Worm (Caenorhabditis elegans) whole organism, L1 larva: ENCODE data around the gene C28D4.18.

Source experiments
- C04F5.9 ChIP-seq: sonication (generic microtip); optimal IDR thresholded peaks from 2 replicates; lab custom pipeline; 2016; ENCODE audit warnings: missing genetic modification characterization, missing compliant biosample characterization
- C16A3.4 ChIP-seq: fragments of 150-350 bp; optimal IDR thresholded peaks from 2 replicates; lab custom pipeline; 2014; ENCODE audit warnings: missing biosample characterization, missing genetic modification characterization
- ama-1 ChIP-seq: fragments of 150-350 bp; optimal IDR thresholded peaks from 2 replicates; lab custom pipeline; 2014
- blmp-1 ChIP-seq: fragments of 150-350 bp; optimal IDR thresholded peaks from 2 replicates; lab custom pipeline; 2014; ENCODE audit warnings: missing biosample characterization, missing genetic modification characterization
- ceh-88 ChIP-seq: fragments of 200-800 bp; sonication (Bioruptor generic); IDR thresholded peaks from 2 replicates; pipeline ENCODE4 v1.3.6; 2022; ENCODE audit warnings: missing genetic modification characterization, missing compliant biosample characterization
- ceh-90 ChIP-seq: sonication (generic microtip); optimal IDR thresholded peaks from 2 replicates; lab custom pipeline; 2016; ENCODE audit warnings: missing genetic modification characterization, missing compliant biosample characterization
- efl-1 ChIP-seq, 4 experiments: fragments of 150-350 bp; optimal IDR thresholded peaks in 3 of 4; peaks in 1 of 4; 1 replicate in 1 of 4; 2 replicates in 3 of 4; lab custom pipeline; 2014; ENCODE audit warnings: missing biosample characterization in 2 of 4, missing genetic modification characterization in 2 of 4, missing genetic modification reagents in 2 of 4
- efl-3 ChIP-seq: fragments of 200-800 bp; sonication (Bioruptor generic); optimal IDR thresholded peaks from 2 replicates; lab custom pipeline; 2018; ENCODE audit warnings: mild to moderate bottlenecking, missing genetic modification characterization, missing compliant biosample characterization
- egl-13 ChIP-seq: sonication (generic microtip); optimal IDR thresholded peaks from 2 replicates; lab custom pipeline; 2016; ENCODE audit warnings: missing genotype, missing genetic modification reagents, missing genetic modification characterization, missing compliant biosample characterization
- egl-27 ChIP-seq, 2 experiments: fragments of 150-350 bp in 1 of 2; sonication (generic microtip); optimal IDR thresholded peaks; 3 replicates each; lab custom pipeline; 2017 to 2018; ENCODE audit warnings: missing biosample characterization in 2 of 2, missing genetic modification characterization in 2 of 2, missing genetic modification reagents in 2 of 2
- elt-3 ChIP-seq, 6 experiments: fragments of 150-350 bp in 1 of 6; sonication (generic microtip); optimal IDR thresholded peaks; 2 replicates each; lab custom pipeline; 2017 to 2018; ENCODE audit warnings: missing biosample characterization in 6 of 6, missing genetic modification characterization in 6 of 6, inconsistent platforms in 1 of 6
- ets-5 ChIP-seq: fragments of 200-800 bp; sonication (Bioruptor generic); IDR thresholded peaks from 2 replicates; pipeline ENCODE4 v1.3.6; 2022; ENCODE audit warnings: missing genetic modification characterization, missing compliant biosample characterization
- fkh-10 ChIP-seq: sonication (generic microtip); optimal IDR thresholded peaks from 2 replicates; lab custom pipeline; 2017; ENCODE audit warnings: missing biosample characterization, missing genetic modification reagents, missing genetic modification characterization
- fkh-4 ChIP-seq: sonication (generic microtip); optimal IDR thresholded peaks from 2 replicates; lab custom pipeline; 2016; ENCODE audit warnings: missing compliant biosample characterization, missing genetic modification characterization, borderline replicate concordance
- fkh-8 ChIP-seq: sonication (generic microtip); optimal IDR thresholded peaks from 2 replicates; lab custom pipeline; 2016; ENCODE audit warnings: mild to moderate bottlenecking, missing genetic modification characterization, missing compliant biosample characterization
- fos-1 ChIP-seq: fragments of 150-350 bp; optimal IDR thresholded peaks from 2 replicates; lab custom pipeline; 2014; ENCODE audit warnings: missing biosample characterization, missing genetic modification characterization
- hlh-4 ChIP-seq: sonication (generic microtip); optimal IDR thresholded peaks from 2 replicates; lab custom pipeline; 2016; ENCODE audit warnings: mild to moderate bottlenecking, missing genetic modification characterization, missing compliant biosample characterization
- hpl-2 ChIP-seq: fragments of 150-350 bp; optimal IDR thresholded peaks from 2 replicates; lab custom pipeline; 2014; ENCODE audit warnings: missing biosample characterization, missing genetic modification reagents, missing genetic modification characterization
- irx-1 ChIP-seq: sonication (generic microtip); optimal IDR thresholded peaks from 2 replicates; lab custom pipeline; 2016; ENCODE audit warnings: missing genetic modification characterization, missing compliant biosample characterization
- lin-14 ChIP-seq: fragments of 200-800 bp; sonication (Bioruptor generic); optimal IDR thresholded peaks from 2 replicates; lab custom pipeline; 2018; ENCODE audit warnings: mild to moderate bottlenecking, missing genetic modification characterization, moderate library complexity, missing compliant biosample characterization
- lin-35 ChIP-seq, 2 experiments: fragments of 150-350 bp; optimal IDR thresholded peaks; 2 replicates each; lab custom pipeline; 2014; ENCODE audit warnings: missing biosample characterization in 2 of 2, missing genetic modification characterization in 2 of 2, missing genetic modification reagents in 2 of 2
- lir-3 ChIP-seq: sonication (generic microtip); optimal IDR thresholded peaks from 2 replicates; lab custom pipeline; 2016; ENCODE audit warnings: mild to moderate bottlenecking, missing genetic modification characterization, moderate library complexity, missing compliant biosample characterization; ENCODE audit not compliant: poor library complexity
- lsy-2 ChIP-seq, 2 experiments: fragments of 150-350 bp; optimal IDR thresholded peaks; 2 replicates each; lab custom pipeline; 2014; ENCODE audit warnings: missing biosample characterization in 2 of 2, missing genetic modification characterization in 2 of 2
- mep-1 ChIP-seq: fragments of 150-350 bp; optimal IDR thresholded peaks from 2 replicates; lab custom pipeline; 2014; ENCODE audit warnings: missing biosample characterization, missing genetic modification characterization
- nhr-11 ChIP-seq: fragments of 150-350 bp; optimal IDR thresholded peaks from 2 replicates; lab custom pipeline; 2014; ENCODE audit warnings: missing biosample characterization, missing genetic modification characterization
- nhr-12 ChIP-seq: sonication (generic microtip); optimal IDR thresholded peaks from 2 replicates; lab custom pipeline; 2017; ENCODE audit warnings: missing biosample characterization, missing genetic modification characterization
- nhr-28 ChIP-seq: fragments of 150-350 bp; optimal IDR thresholded peaks from 2 replicates; lab custom pipeline; 2014; ENCODE audit warnings: missing biosample characterization, missing genetic modification characterization
- nhr-47 ChIP-seq: sonication (generic microtip); optimal IDR thresholded peaks from 2 replicates; lab custom pipeline; 2016; ENCODE audit warnings: mild to moderate bottlenecking, missing genetic modification characterization, moderate library complexity, missing compliant biosample characterization
- nhr-71 ChIP-seq: sonication (generic microtip); optimal IDR thresholded peaks from 2 replicates; lab custom pipeline; 2016; ENCODE audit warnings: mild to moderate bottlenecking, missing genetic modification characterization, moderate library complexity, missing compliant biosample characterization
- nhr-76 ChIP-seq: sonication (generic microtip); optimal IDR thresholded peaks from 2 replicates; lab custom pipeline; 2017; ENCODE audit warnings: missing biosample characterization, missing genetic modification characterization
- nhr-77 ChIP-seq: fragments of 150-350 bp; optimal IDR thresholded peaks from 2 replicates; lab custom pipeline; 2014; ENCODE audit warnings: missing biosample characterization, missing genetic modification characterization
- nhr-90 ChIP-seq: sonication (generic microtip); optimal IDR thresholded peaks from 2 replicates; lab custom pipeline; 2016; ENCODE audit warnings: mild to moderate bottlenecking, missing genetic modification characterization, missing compliant biosample characterization; ENCODE audit not compliant: poor library complexity
- pag-3 ChIP-seq: sonication (generic microtip); optimal IDR thresholded peaks from 2 replicates; lab custom pipeline; 2017; ENCODE audit warnings: missing genetic modification characterization, mild to moderate bottlenecking, missing compliant biosample characterization, antibody characterized with exemption, borderline replicate concordance; ENCODE audit not compliant: insufficient read depth
- pax-3 ChIP-seq: fragments of 200-800 bp; sonication (Bioruptor generic); optimal IDR thresholded peaks from 2 replicates; lab custom pipeline; 2018; ENCODE audit warnings: mild to moderate bottlenecking, missing genetic modification characterization, moderate library complexity, missing compliant biosample characterization
- pqm-1 ChIP-seq: sonication (generic microtip); optimal IDR thresholded peaks from 3 replicates; lab custom pipeline; 2017; ENCODE audit warnings: missing biosample characterization, missing genetic modification characterization
- rnt-1 ChIP-seq: sonication (generic microtip); optimal IDR thresholded peaks from 2 replicates; lab custom pipeline; 2016; ENCODE audit warnings: mild to moderate bottlenecking, missing genetic modification characterization, moderate library complexity, missing compliant biosample characterization
- skn-1 ChIP-seq: fragments of 150-350 bp; optimal IDR thresholded peaks from 2 replicates; lab custom pipeline; 2014; ENCODE audit warnings: missing biosample characterization, missing genetic modification characterization
- snpc-4 ChIP-seq: fragments of 150-350 bp; optimal IDR thresholded peaks from 2 replicates; lab custom pipeline; 2014; ENCODE audit warnings: missing biosample characterization, missing genetic modification characterization
- snu-23 ChIP-seq: sonication (generic microtip); optimal IDR thresholded peaks from 2 replicates; lab custom pipeline; 2016; ENCODE audit warnings: missing genetic modification characterization, missing compliant biosample characterization
- sptf-1 ChIP-seq: fragments of 150-350 bp; optimal IDR thresholded peaks from 2 replicates; lab custom pipeline; 2014; ENCODE audit warnings: missing biosample characterization, missing genetic modification characterization
- sup-37 ChIP-seq: fragments of 200-800 bp; sonication (Bioruptor generic); optimal IDR thresholded peaks from 2 replicates; lab custom pipeline; 2018; ENCODE audit warnings: mild to moderate bottlenecking, missing genetic modification characterization, missing compliant biosample characterization
- swsn-7 ChIP-seq: sonication (generic microtip); optimal IDR thresholded peaks from 2 replicates; lab custom pipeline; 2016; ENCODE audit warnings: missing genetic modification characterization, missing compliant biosample characterization
- tlp-1 ChIP-seq: fragments of 150-350 bp; optimal IDR thresholded peaks from 2 replicates; lab custom pipeline; 2014; ENCODE audit warnings: missing biosample characterization, missing genetic modification characterization
- unc-30 ChIP-seq: sonication (generic microtip); optimal IDR thresholded peaks from 2 replicates; lab custom pipeline; 2017; ENCODE audit warnings: missing biosample characterization, missing genetic modification characterization
- unc-62 ChIP-seq: fragments of 150-350 bp; optimal IDR thresholded peaks from 2 replicates; lab custom pipeline; 2014; ENCODE audit warnings: missing biosample characterization, missing genetic modification reagents, missing genetic modification characterization
- unc-98 ChIP-seq: fragments of 200-800 bp; sonication (Bioruptor generic); IDR thresholded peaks from 2 replicates; pipeline ENCODE4 v1.3.6; 2022; ENCODE audit warnings: missing genetic modification characterization, missing compliant biosample characterization
- vab-15 ChIP-seq: sonication (generic microtip); optimal IDR thresholded peaks from 2 replicates; lab custom pipeline; 2017; ENCODE audit warnings: missing genotype, mild to moderate bottlenecking, missing genetic modification characterization, missing compliant biosample characterization
- xbp-1 ChIP-seq: sonication (generic microtip); optimal IDR thresholded peaks from 2 replicates; lab custom pipeline; 2016; ENCODE audit warnings: missing genetic modification characterization, missing compliant biosample characterization
- zag-1 ChIP-seq: fragments of 150-350 bp; optimal IDR thresholded peaks from 2 replicates; lab custom pipeline; 2014; ENCODE audit warnings: missing biosample characterization, missing genetic modification characterization

The C28D4.18 gene

DNA sequence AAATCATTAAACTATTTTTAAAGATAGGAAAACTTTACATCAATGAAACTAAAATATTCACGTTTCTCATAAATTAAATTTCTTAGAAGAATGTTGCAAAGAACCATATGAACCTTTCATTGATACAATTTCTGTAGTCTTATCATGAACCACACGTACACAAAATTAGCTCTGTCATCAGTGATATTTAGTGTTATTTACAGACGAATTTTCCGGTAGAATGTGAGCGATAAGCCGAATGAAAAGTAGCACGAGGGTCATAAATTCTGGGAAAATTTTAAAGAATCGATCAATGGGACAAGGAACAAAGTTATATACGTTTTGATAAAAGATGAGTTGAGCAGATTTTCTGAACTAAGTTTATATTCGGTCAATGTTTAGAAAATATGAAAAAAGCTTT lies 48.5 kb upstream of the C28D4.18 start (continued):
- TF ChIP-seq egl-13 (no peak), vab-15 (tag; lab: Kevin White, UChicago) (no peak), pax-3 (no peak), sptf-1 (tag; lab: Kevin White, UChicago) (no peak), lsy-2 (tag; optimal IDR thresholded peaks at IDR 0.05; lab: Kevin White, UChicago) (no peak), snu-23 (peak; percentile 0), ceh-88 (GFP tag; lab: Robert Waterston, UW) (peak; percentile 7; the same call in 1 of the 2 replicates), fos-1 (tag; lab: Kevin White, UChicago) (no peak), unc-98 (GFP tag; lab: Robert Waterston, UW) (no peak), elt-3 (tag; optimal IDR thresholded peaks at IDR 0.05; lab: Kevin White, UChicago) (no peak), hlh-4 (no peak), egl-27 (tag; optimal IDR thresholded peaks at IDR 0.05; lab: Kevin White, UChicago) (no peak), pqm-1 (tag; lab: Kevin White, UChicago) (no peak), nhr-28 (tag; lab: Kevin White, UChicago) (no peak), sup-37 (GFP tag; lab: Kevin White, UChicago) (no peak), skn-1 (tag; lab: Kevin White, UChicago) (no peak), nhr-11 (tag; lab: Kevin White, UChicago) (no peak), ceh-90 (no peak), C16A3.4 (tag; lab: Kevin White, UChicago) (no peak), tlp-1 (tag; lab: Kevin White, UChicago) (no peak), xbp-1 (tag; lab: Kevin White, UChicago) (no peak), nhr-90 (tag; lab: Kevin White, UChicago) (peak; percentile 38), nhr-12 (tag; lab: Kevin White, UChicago) (no peak), nhr-76 (tag; lab: Kevin White, UChicago) (no peak), nhr-47 (tag; lab: Kevin White, UChicago) (no peak), zag-1 (tag; lab: Kevin White, UChicago) (no peak), swsn-7 (tag; lab: Kevin White, UChicago) (no peak), unc-62 (no peak), lir-3 (tag; lab: Kevin White, UChicago) (no peak), ama-1 (lab: Kevin White, UChicago) (no peak), nhr-77 (tag; lab: Kevin White, UChicago) (no peak), efl-3 (GFP tag; lab: Kevin White, UChicago) (no peak), fkh-10 (GFP tag; lab: Kevin White, UChicago) (no peak), irx-1 (tag; lab: Kevin White, UChicago) (no peak), C04F5.9 (tag; lab: Kevin White, UChicago) (no peak), blmp-1 (tag; lab: Kevin White, UChicago) (no peak), mep-1 (no peak), hpl-2 (GFP tag; lab: Kevin White, UChicago) (no peak), pag-3 (tag; lab: Kevin White, UChicago) (no peak)
- TF ChIP-seq, all 84 proteins: peak for 11

DNA sequence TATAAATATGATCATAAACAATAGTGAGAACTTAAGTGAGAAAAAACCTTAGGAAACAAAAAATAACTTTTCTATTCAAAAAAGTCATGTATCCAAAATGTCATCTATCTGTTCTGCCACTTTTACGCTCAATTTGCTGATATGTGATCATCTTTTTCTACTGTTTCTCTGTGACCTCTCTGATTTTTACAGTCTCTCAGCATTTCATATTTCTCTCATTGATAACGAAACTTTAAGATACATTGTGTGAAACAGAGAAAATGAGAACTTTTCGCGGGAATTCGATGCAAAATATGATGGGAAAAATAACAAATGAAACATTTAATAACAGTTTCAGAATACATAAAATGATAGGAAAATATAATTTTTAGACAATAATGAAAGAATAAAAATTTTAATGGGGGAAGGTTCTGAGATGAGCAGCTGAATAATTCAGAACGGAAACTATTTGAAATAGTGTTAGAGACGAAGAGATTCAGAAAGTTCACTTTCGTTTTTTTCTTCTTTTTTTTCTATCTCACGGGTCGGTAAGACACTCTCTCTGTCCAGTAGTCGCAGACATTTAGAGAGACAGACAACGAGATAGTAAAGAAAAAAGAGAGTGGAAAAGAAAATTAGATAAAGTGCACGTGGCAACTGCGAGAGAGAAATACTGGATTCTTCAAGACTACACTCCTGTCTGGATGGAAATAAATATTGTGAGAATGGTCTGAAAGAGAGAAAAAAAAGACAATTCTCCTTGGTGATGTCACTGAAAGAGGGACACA lies 47.7 kb upstream of the C28D4.18 start:
- TF ChIP-seq swsn-7 (tag; lab: Kevin White, UChicago) (peak; percentile 69), lin-14 (GFP tag; lab: Kevin White, UChicago) (peak; percentile 95), fkh-4 (tag; lab: Kevin White, UChicago) (no peak), zag-1 (tag; lab: Kevin White, UChicago) (peak; percentile 37), ets-5 (GFP tag; lab: Robert Waterston, UW) (no peak), rnt-1 (peak; percentile 81), efl-1 (optimal IDR thresholded peaks at IDR 0.05; lab: Kevin White, UChicago) (peak; percentile 59 to 63), efl-1 (GFP tag; optimal IDR thresholded peaks at IDR 0.05 in 1 of 2; lab: Kevin White, UChicago) (peak; percentile 37 to 78), nhr-47 (tag; lab: Kevin White, UChicago) (peak; percentile 77), hpl-2 (GFP tag; lab: Kevin White, UChicago) (no peak), fkh-10 (GFP tag; lab: Kevin White, UChicago) (peak; percentile 55), lin-35 (GFP tag; optimal IDR thresholded peaks at IDR 0.05; lab: Kevin White, UChicago) (peak; percentile 55 to 71), nhr-90 (tag; lab: Kevin White, UChicago) (peak; percentile 55), sup-37 (GFP tag; lab: Kevin White, UChicago) (no peak), lir-3 (tag; lab: Kevin White, UChicago) (peak; percentile 43), unc-30 (tag; lab: Kevin White, UChicago) (no peak), unc-62 (no peak), vab-15 (tag; lab: Kevin White, UChicago) (no peak), snpc-4 (peak; percentile 3), fkh-8 (peak; percentile 19), C04F5.9 (tag; lab: Kevin White, UChicago) (no peak), xbp-1 (tag; lab: Kevin White, UChicago) (peak; percentile 62), nhr-71 (tag; lab: Kevin White, UChicago) (peak; percentile 91)
